Fruit fly (Drosophila melanogaster): ENCODE measurements around the gene dgt1.

DNA sequence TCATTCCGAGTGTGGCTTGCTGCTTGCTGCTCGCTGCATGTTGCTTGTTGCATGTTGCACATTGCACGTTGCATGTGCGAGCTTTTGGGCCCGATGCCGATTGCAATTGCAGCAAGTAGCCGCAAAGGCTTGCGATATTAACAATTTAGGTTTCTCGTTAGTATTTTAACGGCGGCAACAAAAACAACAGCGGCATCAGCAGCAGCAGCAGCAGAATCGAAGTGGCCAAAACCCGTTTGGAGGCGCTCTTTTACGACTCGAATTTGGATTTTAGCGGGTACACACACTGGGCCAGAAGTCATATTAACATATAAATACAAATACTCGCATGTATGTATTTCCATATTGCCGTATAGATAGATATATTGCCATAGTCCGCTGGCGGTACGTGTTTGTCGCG is 23.0 kb upstream of the dgt1 start:
- TF ChIP-seq Gug (GFP tag; IDR thresholded peaks at IDR 0.05) (no peak), Sox15 (GFP tag; optimal IDR thresholded peaks at IDR 0.05) (no peak), fd59A (GFP tag; optimal IDR thresholded peaks at IDR 0.05) (no peak), Sox102F (GFP tag; optimal IDR thresholded peaks at IDR 0.05) (no peak), Ets96B (tag; optimal IDR thresholded peaks at IDR 0.05) (no peak), Ets21C (GFP tag; optimal IDR thresholded peaks at IDR 0.05) (no peak), Lpt (GFP tag; optimal IDR thresholded peaks at IDR 0.05) (no peak), Hr38 (GFP tag; optimal IDR thresholded peaks at IDR 0.05) (no peak), CG6808 (GFP tag; optimal IDR thresholded peaks at IDR 0.05) (no peak), Blimp-1 (GFP tag; optimal IDR thresholded peaks at IDR 0.05) (no peak), Hr39 (GFP tag; optimal IDR thresholded peaks at IDR 0.05) (no peak), vri (GFP tag; optimal IDR thresholded peaks at IDR 0.05) (no peak), CG11294 (GFP tag; IDR thresholded peaks at IDR 0.05) (no peak), Eip93F (GFP tag; optimal IDR thresholded peaks at IDR 0.05) (no peak)

All from whole organism, prepupa.